Fruit fly (Drosophila melanogaster) whole organism, embryonic: Measurements from ENCODE around the gene CG4066.
A peak's percentile ranks its signal among the peaks of the same experiment; 100 is the strongest.

ENCODE experiments used
- CG11504 ChIP-seq: fragments of 200-800 bp; sonication (Bioruptor generic); optimal IDR thresholded peaks from 3 replicates; lab custom pipeline; 2019; ENCODE audit warnings: missing biosample characterization, mild to moderate bottlenecking, missing genetic modification characterization, moderate library complexity
- CG11695 ChIP-seq: fragments of 200-800 bp; sonication (Bioruptor generic); IDR thresholded peaks from 3 replicates; pipeline ENCODE4 v1.3.6; 2022; ENCODE audit warnings: missing biosample characterization, missing genetic modification characterization
- CG12071 ChIP-seq: fragments of 200-800 bp; sonication (Bioruptor generic); optimal IDR thresholded peaks from 3 replicates; lab custom pipeline; 2018; ENCODE audit warnings: missing biosample characterization, mild to moderate bottlenecking, missing genetic modification characterization
- CG15601 ChIP-seq: fragments of 200-800 bp; sonication (Bioruptor generic); optimal IDR thresholded peaks from 3 replicates; lab custom pipeline; 2019; ENCODE audit warnings: missing biosample characterization, mild to moderate bottlenecking, missing genetic modification characterization, moderate library complexity
- CG17328 ChIP-seq: fragments of 200-800 bp; sonication (Bioruptor generic); IDR thresholded peaks from 2 replicates; pipeline ENCODE4 v1.3.6; 2022; ENCODE audit warnings: missing biosample characterization, missing genetic modification characterization
- CG17568 ChIP-seq: fragments of 200-800 bp; sonication (Bioruptor generic); optimal IDR thresholded peaks from 2 replicates; lab custom pipeline; 2018; ENCODE audit warnings: missing biosample characterization, mild to moderate bottlenecking, missing genetic modification characterization, moderate library complexity
- CG18599 ChIP-seq: fragments of 200-800 bp; sonication (Bioruptor generic); optimal IDR thresholded peaks from 3 replicates; lab custom pipeline; 2017; ENCODE audit warnings: missing biosample characterization, missing genetic modification characterization, mild to moderate bottlenecking, moderate library complexity, missing genetic modification reagents
- CG2129 ChIP-seq: fragments of 200-800 bp; sonication (Bioruptor generic); IDR thresholded peaks from 2 replicates; pipeline ENCODE4 v1.3.6; 2022; ENCODE audit warnings: missing biosample characterization, missing genetic modification characterization; ENCODE audit not compliant: partially characterized antibody
- CG30403 ChIP-seq: fragments of 200-800 bp; sonication (Bioruptor generic); optimal IDR thresholded peaks from 3 replicates; lab custom pipeline; 2016; ENCODE audit warnings: missing biosample characterization, missing genetic modification characterization
- CG3065 ChIP-seq: fragments of 200-800 bp; sonication (Bioruptor generic); optimal IDR thresholded peaks from 2 replicates; lab custom pipeline; 2016; ENCODE audit warnings: missing biosample characterization, missing genetic modification characterization
- CG3281 ChIP-seq: fragments of 200-800 bp; sonication (Bioruptor generic); optimal IDR thresholded peaks from 3 replicates; lab custom pipeline; 2017; ENCODE audit warnings: missing biosample characterization, mild to moderate bottlenecking, missing genetic modification characterization
- CG3407 ChIP-seq: fragments of 200-800 bp; sonication (Bioruptor generic); optimal IDR thresholded peaks from 2 replicates; lab custom pipeline; 2018; ENCODE audit warnings: missing biosample characterization, mild to moderate bottlenecking, missing genetic modification characterization
- CG3726 ChIP-seq: fragments of 200-800 bp; sonication (Bioruptor generic); IDR thresholded peaks from 3 replicates; pipeline ENCODE4, ENCODE4 v1.3.6; 2022; ENCODE audit warnings: missing biosample characterization, missing genetic modification characterization
- CG4617 ChIP-seq: fragments of 200-800 bp; sonication (Bioruptor generic); optimal IDR thresholded peaks from 3 replicates; lab custom pipeline; 2016; ENCODE audit warnings: missing biosample characterization, missing genetic modification characterization, borderline replicate concordance
- CG4707 ChIP-seq: fragments of 200-800 bp; sonication (Bioruptor generic); optimal IDR thresholded peaks from 2 replicates; lab custom pipeline; 2018; ENCODE audit warnings: missing biosample characterization, mild to moderate bottlenecking, missing genetic modification characterization, moderate library complexity
- CG7271 ChIP-seq: fragments of 200-800 bp; sonication (Bioruptor generic); optimal IDR thresholded peaks from 2 replicates; lab custom pipeline; 2018; ENCODE audit warnings: missing biosample characterization, mild to moderate bottlenecking, missing genetic modification characterization, moderate library complexity
- CG8478 ChIP-seq: fragments of >200 bp; optimal IDR thresholded peaks from 2 replicates; lab custom pipeline; 2018
- CG9797 ChIP-seq: fragments of 200-800 bp; sonication (Bioruptor generic); optimal IDR thresholded peaks from 3 replicates; lab custom pipeline; 2018; ENCODE audit warnings: missing biosample characterization, mild to moderate bottlenecking, missing genetic modification characterization
- Dbx ChIP-seq: fragments of 200-800 bp; sonication (Bioruptor generic); IDR thresholded peaks from 3 replicates; pipeline ENCODE4 v1.3.6; 2022; ENCODE audit warnings: missing biosample characterization, missing genetic modification characterization
- Deaf1 ChIP-seq: fragments of 200-800 bp; optimal IDR thresholded peaks from 3 replicates; lab custom pipeline; 2019; ENCODE audit warnings: missing biosample characterization, mild to moderate bottlenecking, missing genetic modification characterization, moderate library complexity
- Dip3 ChIP-seq: fragments of 200-800 bp; sonication (Bioruptor generic); optimal IDR thresholded peaks from 3 replicates; lab custom pipeline; 2016; ENCODE audit warnings: missing biosample characterization, missing genetic modification characterization
- E2f2 ChIP-seq: fragments of 200-800 bp; sonication (Bioruptor generic); IDR thresholded peaks from 2 replicates; pipeline ENCODE4 v1.3.6; 2022; ENCODE audit warnings: missing biosample characterization, missing genetic modification characterization
- Fer2 ChIP-seq: fragments of 200-800 bp; sonication (Bioruptor generic); optimal IDR thresholded peaks from 2 replicates; lab custom pipeline; 2018; ENCODE audit warnings: missing biosample characterization, mild to moderate bottlenecking, missing genetic modification characterization, moderate library complexity
- HLH4C ChIP-seq: fragments of 200-800 bp; sonication (Bioruptor generic); IDR thresholded peaks from 3 replicates; pipeline ENCODE4 v1.3.6; 2022; ENCODE audit warnings: missing biosample characterization, missing genetic modification characterization; ENCODE audit not compliant: partially characterized antibody
- Hr51 ChIP-seq, 2 experiments: fragments of 200-800 bp; sonication (Bioruptor generic); optimal IDR thresholded peaks; 2 replicates in 1 of 2; 3 replicates in 1 of 2; lab custom pipeline; 2016 to 2018; ENCODE audit warnings: missing biosample characterization in 2 of 2, missing genetic modification characterization in 2 of 2, mild to moderate bottlenecking in 1 of 2, moderate library complexity in 1 of 2
- Mes4 ChIP-seq: fragments of 200-800 bp; sonication (Bioruptor generic); optimal IDR thresholded peaks from 2 replicates; lab custom pipeline; 2016; ENCODE audit warnings: missing biosample characterization, missing genetic modification characterization
- PHDP ChIP-seq: fragments of 200-800 bp; sonication (Bioruptor generic); optimal IDR thresholded peaks from 3 replicates; lab custom pipeline; 2018; ENCODE audit warnings: missing biosample characterization, mild to moderate bottlenecking, missing genetic modification characterization, moderate library complexity
- Six4 ChIP-seq: fragments of 200-800 bp; sonication (Bioruptor generic); optimal IDR thresholded peaks from 2 replicates; lab custom pipeline; 2016; ENCODE audit warnings: missing biosample characterization, missing genetic modification characterization
- ap ChIP-seq: fragments of 200-800 bp; sonication (Bioruptor generic); IDR thresholded peaks from 2 replicates; pipeline ENCODE4 v1.3.6; 2022; ENCODE audit warnings: missing biosample characterization, missing genetic modification characterization
- ash1 ChIP-seq: fragments of 200-800 bp; sonication (Bioruptor generic); optimal IDR thresholded peaks from 2 replicates; lab custom pipeline; 2018; ENCODE audit warnings: missing biosample characterization, mild to moderate bottlenecking, missing genetic modification characterization
- caup ChIP-seq: fragments of 200-800 bp; sonication (Bioruptor generic); optimal IDR thresholded peaks from 3 replicates; lab custom pipeline; 2017; ENCODE audit warnings: missing biosample characterization, mild to moderate bottlenecking, missing genetic modification characterization, moderate library complexity; ENCODE audit not compliant: severe bottlenecking
- ci ChIP-seq: fragments of 200-800 bp; sonication (Bioruptor generic); IDR thresholded peaks from 3 replicates; pipeline ENCODE4 v1.3.6; 2022; ENCODE audit warnings: missing biosample characterization, missing genetic modification characterization
- da ChIP-seq: fragments of 200-800 bp; sonication (Bioruptor generic); optimal IDR thresholded peaks from 2 replicates; lab custom pipeline; 2016; ENCODE audit warnings: missing biosample characterization, missing genetic modification characterization
- dan ChIP-seq: fragments of 200-800 bp; sonication (Bioruptor generic); IDR thresholded peaks from 2 replicates; pipeline ENCODE4 v1.3.6; 2022; ENCODE audit warnings: missing biosample characterization, missing genetic modification characterization
- danr ChIP-seq: fragments of 200-800 bp; sonication (Bioruptor generic); IDR thresholded peaks from 2 replicates; pipeline ENCODE4 v1.3.6; 2022; ENCODE audit warnings: missing biosample characterization, missing genetic modification characterization
- dati ChIP-seq: fragments of 200-800 bp; sonication (Bioruptor generic); IDR thresholded peaks from 2 replicates; pipeline ENCODE4 v1.3.6; 2022; ENCODE audit warnings: missing biosample characterization, missing genetic modification characterization
- exex ChIP-seq: fragments of 200-800 bp; sonication (Bioruptor generic); optimal IDR thresholded peaks from 4 replicates; lab custom pipeline; 2018; ENCODE audit warnings: missing biosample characterization, mild to moderate bottlenecking, missing genetic modification characterization, moderate library complexity
- gcm2 ChIP-seq: fragments of 200-800 bp; sonication (Bioruptor generic); optimal IDR thresholded peaks from 2 replicates; lab custom pipeline; 2016; ENCODE audit warnings: missing biosample characterization, missing genetic modification characterization
- gem ChIP-seq: fragments of 200-800 bp; sonication (Bioruptor generic); optimal IDR thresholded peaks from 2 replicates; lab custom pipeline; 2019; ENCODE audit warnings: missing biosample characterization, mild to moderate bottlenecking, missing genetic modification characterization, moderate library complexity
- grau ChIP-seq: fragments of 200-800 bp; optimal IDR thresholded peaks from 3 replicates; lab custom pipeline; 2019; ENCODE audit warnings: missing biosample characterization, mild to moderate bottlenecking, missing genetic modification characterization, moderate library complexity
- hb ChIP-seq: fragments of 200-800 bp; sonication (Bioruptor generic); IDR thresholded peaks from 3 replicates; pipeline ENCODE4 v1.3.6; 2022; ENCODE audit warnings: missing biosample characterization, missing genetic modification characterization; ENCODE audit not compliant: partially characterized antibody
- insv ChIP-seq, 2 experiments: fragments of 200-800 bp; sonication (Bioruptor generic); optimal IDR thresholded peaks; 3 replicates each; lab custom pipeline; 2016 to 2018; ENCODE audit warnings: missing biosample characterization in 2 of 2, missing genetic modification characterization in 2 of 2
- jigr1 ChIP-seq: fragments of 200-800 bp; sonication (Bioruptor generic); IDR thresholded peaks from 3 replicates; pipeline ENCODE4 v1.3.6; 2022; ENCODE audit warnings: missing biosample characterization, missing genetic modification characterization
- jing ChIP-seq: fragments of 200-800 bp; sonication (Bioruptor generic); optimal IDR thresholded peaks from 2 replicates; lab custom pipeline; 2018; ENCODE audit warnings: missing biosample characterization, mild to moderate bottlenecking, missing genetic modification characterization
- luna ChIP-seq: fragments of 200-800 bp; sonication (Bioruptor generic); optimal IDR thresholded peaks from 2 replicates; lab custom pipeline; 2016; ENCODE audit warnings: missing biosample characterization, missing genetic modification characterization
- psq ChIP-seq: fragments of 200-800 bp; sonication (Bioruptor generic); optimal IDR thresholded peaks from 2 replicates; lab custom pipeline; 2017; ENCODE audit warnings: missing biosample characterization, missing genetic modification characterization
- ssp ChIP-seq: fragments of 200-800 bp; sonication (Bioruptor generic); IDR thresholded peaks from 2 replicates; pipeline ENCODE4 v1.3.6; 2022; ENCODE audit warnings: missing biosample characterization, missing genetic modification characterization
- stc ChIP-seq: fragments of 200-800 bp; sonication (Bioruptor generic); IDR thresholded peaks from 2 replicates; pipeline ENCODE4 v1.3.6; 2022; ENCODE audit warnings: missing biosample characterization, missing genetic modification characterization
- unc-4 ChIP-seq: fragments of 200-800 bp; sonication (Bioruptor generic); IDR thresholded peaks from 2 replicates; pipeline ENCODE4 v1.3.6; 2022; ENCODE audit warnings: missing biosample characterization, missing genetic modification characterization; ENCODE audit not compliant: partially characterized antibody
- vnd ChIP-seq: fragments of 200-800 bp; sonication (Bioruptor generic); IDR thresholded peaks from 3 replicates; pipeline ENCODE4 v1.3.6; 2022; ENCODE audit warnings: missing biosample characterization, missing genetic modification characterization; ENCODE audit not compliant: partially characterized antibody
- yki ChIP-seq: fragments of >200 bp; optimal IDR thresholded peaks from 3 replicates; lab custom pipeline; 2018

The CG4066 gene

DNA sequence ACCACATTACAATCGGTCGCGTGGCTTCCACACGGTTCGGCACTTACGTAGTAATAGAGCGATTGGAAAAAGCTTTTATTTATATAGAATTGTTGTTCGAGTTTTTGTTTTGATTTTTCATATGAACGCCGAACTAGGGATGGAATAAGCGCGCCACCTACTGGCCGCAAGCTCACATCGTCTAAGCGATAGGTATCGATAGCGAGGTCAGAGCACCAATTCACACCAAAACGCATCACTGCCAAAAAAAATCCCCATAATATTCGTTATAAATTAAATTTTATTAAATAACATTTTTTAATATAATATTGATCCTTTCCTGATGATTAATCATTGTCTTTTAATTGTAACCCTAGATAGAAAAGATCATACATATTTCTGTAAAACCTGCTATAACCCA is 39.3 kb downstream of the CG4066 start, which contains the start of gene CG10038 (continued):
- TF ChIP-seq insv (GFP tag; optimal IDR thresholded peaks at IDR 0.05; lab: Kevin White, UChicago) = no peak
- no peak for TF ChIP-seq ash1
- TF ChIP-seq danr (GFP tag; lab: Robert Waterston, UW) = no peak
- TF ChIP-seq CG3281 (GFP tag; lab: Kevin White, UChicago) = no peak
- peak; percentile 61 for TF ChIP-seq CG4617 (GFP tag; lab: Kevin White, UChicago)
- TF ChIP-seq CG15601 = peak; percentile 41
- no peak for TF ChIP-seq luna (GFP tag; lab: Kevin White, UChicago)
- TF ChIP-seq Six4 = no peak
- peak; percentile 63 for TF ChIP-seq CG30403
- TF ChIP-seq Deaf1 = no peak
- TF ChIP-seq Dbx = peak; percentile 59; the same call in 2 of the 3 replicates
- TF ChIP-seq CG11695 (GFP tag; lab: Robert Waterston, UW) = no peak
- TF ChIP-seq CG17568 (GFP tag; lab: Kevin White, UChicago) = no peak
- no peak for TF ChIP-seq CG12071
- TF ChIP-seq Mes4 (GFP tag; lab: Kevin White, UChicago) = no peak
- no peak for TF ChIP-seq dan (GFP tag; lab: Robert Waterston, UW)
- TF ChIP-seq yki (lab: Kevin White, UChicago) = no peak
- TF ChIP-seq jigr1 (GFP tag; lab: Robert Waterston, UW) = 0 out of 3 replicates have a peak, but pooled peaks have one; percentile 9
- peak; percentile 91 for TF ChIP-seq HLH4C
- no peak for TF ChIP-seq stc (GFP tag; lab: Robert Waterston, UW)
- TF ChIP-seq CG11504 (tag; lab: Kevin White, UChicago) = peak; percentile 61
- TF ChIP-seq ci (GFP tag; lab: Robert Waterston, UW) = 0 out of 3 replicates have a peak, but pooled peaks have one; percentile 23
- peak; percentile 92 for TF ChIP-seq hb (GFP tag; lab: Robert Waterston, UW)
- TF ChIP-seq CG8478 = no peak
- no peak for TF ChIP-seq CG18599
- peak; percentile 34 for TF ChIP-seq caup (GFP tag; lab: Kevin White, UChicago)
- TF ChIP-seq dati (GFP tag; lab: Robert Waterston, UW) = no peak
- TF ChIP-seq da = no peak
- peak; percentile 77 for TF ChIP-seq CG2129
- TF ChIP-seq Fer2 (tag; lab: Kevin White, UChicago) = no peak
- peak; percentile 94 for TF ChIP-seq unc-4 (GFP tag; lab: Robert Waterston, UW)
- TF ChIP-seq CG4707 (GFP tag; lab: Kevin White, UChicago) = no peak
- no peak for TF ChIP-seq CG3065 (GFP tag; lab: Kevin White, UChicago)
- TF ChIP-seq gcm2 (GFP tag; lab: Kevin White, UChicago) = no peak
- peak; percentile 55 for TF ChIP-seq CG9797 (GFP tag; lab: Kevin White, UChicago)
- no peak for TF ChIP-seq ap (GFP tag; lab: Robert Waterston, UW)
- peak; percentile 6 for TF ChIP-seq Dip3
- TF ChIP-seq, all 482 proteins: peak for 173

DNA sequence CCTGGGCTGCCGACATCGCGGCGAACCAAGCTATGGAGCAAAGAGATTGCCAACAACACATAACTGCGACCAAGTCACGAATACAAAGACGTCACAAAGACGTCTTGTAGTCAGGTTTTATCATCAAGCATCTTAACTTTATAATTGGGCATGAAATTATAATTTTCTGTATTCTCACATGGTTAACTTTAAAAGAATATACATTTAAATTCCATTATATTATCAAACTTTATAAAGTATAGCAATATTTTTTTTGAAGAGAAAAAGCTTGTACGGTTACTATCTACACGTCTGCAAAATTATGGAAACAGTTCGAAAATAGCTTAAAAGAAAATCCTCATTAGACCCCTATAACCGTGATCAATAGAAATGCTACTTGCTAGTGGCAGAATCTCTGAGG is 40.9 kb downstream of the CG4066 start, which contains the start of gene CG10041:
CG10041 (minus strand) TSS at position 101 of the 400 bp plus-strand sequence.
- TF ChIP-seq CG12071 (no peak), CG3407 (GFP tag; lab: Kevin White, UChicago) (no peak), exex (tag; lab: Kevin White, UChicago) (no peak), CG3726 (GFP tag; lab: Robert Waterston, UW) (no peak), da (no peak)

DNA sequence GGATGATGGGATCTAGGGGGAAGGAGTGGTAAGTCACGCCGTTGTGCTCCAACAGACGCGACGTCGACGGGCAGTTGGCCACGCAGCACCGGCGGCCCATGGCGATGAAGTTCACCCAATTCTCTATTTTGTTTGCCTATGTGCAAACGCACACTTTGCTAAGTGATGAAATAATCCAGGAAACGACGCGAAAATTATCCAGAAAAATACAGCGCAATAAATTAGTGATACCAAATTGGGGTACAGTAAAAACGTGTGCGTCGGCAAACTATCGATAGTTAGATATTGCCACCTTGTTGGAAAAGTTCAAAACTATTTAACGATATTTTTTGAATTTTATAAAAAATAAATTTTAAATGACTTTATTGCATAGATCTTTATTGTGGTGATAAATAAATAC is 44.9 kb downstream of the CG4066 start, which contains the start of gene MBD-R2:
MBD-R2 (minus strand) TSS at position 222 of the 400 bp plus-strand sequence.
- TF ChIP-seq Hr51 (GFP tag; optimal IDR thresholded peaks at IDR 0.05; lab: Kevin White, UChicago) (peak in 1 of 2 experiments; percentile 3), CG17328 (GFP tag; lab: Robert Waterston, UW) (0 out of 2 replicates have a peak, but pooled peaks have one; percentile 27), gem (peak; percentile 22), ssp (GFP tag; lab: Robert Waterston, UW) (no peak), PHDP (tag; lab: Kevin White, UChicago) (peak; percentile 11), grau (tag; lab: Kevin White, UChicago) (peak; percentile 42), psq (no peak), vnd (GFP tag; lab: Robert Waterston, UW) (peak; percentile 52; the same call in 2 of the 3 replicates), jing (GFP tag; lab: Kevin White, UChicago) (no peak), CG7271 (tag; lab: Kevin White, UChicago) (no peak), E2f2 (GFP tag; lab: Robert Waterston, UW) (peak; percentile 71)
